Fruit fly (Drosophila melanogaster) whole organism, embryonic: ENCODE data around the gene da.

Experiments
- CG10267 ChIP-seq: fragments of 200-800 bp; sonication (Bioruptor generic); optimal IDR thresholded peaks from 2 replicates; lab custom pipeline; 2018; ENCODE audit warnings: missing biosample characterization, mild to moderate bottlenecking, missing genetic modification characterization, moderate library complexity
- CG10321 ChIP-seq: fragments of 200-800 bp; sonication (Bioruptor generic); IDR thresholded peaks from 2 replicates; pipeline ENCODE4 v1.3.6; 2022; ENCODE audit warnings: missing biosample characterization, missing genetic modification characterization
- CG10366 ChIP-seq: fragments of 200-800 bp; sonication (Bioruptor generic); IDR thresholded peaks from 2 replicates; pipeline ENCODE4 v1.3.6; 2022; ENCODE audit warnings: missing biosample characterization, missing genetic modification characterization
- CG13296 ChIP-seq: fragments of 200-800 bp; sonication (Bioruptor generic); optimal IDR thresholded peaks from 3 replicates; lab custom pipeline; 2018; ENCODE audit warnings: missing biosample characterization, mild to moderate bottlenecking, missing genetic modification characterization
- CG13424 ChIP-seq: fragments of 200-800 bp; sonication (Bioruptor generic); optimal IDR thresholded peaks from 2 replicates; lab custom pipeline; 2019; ENCODE audit warnings: missing biosample characterization, mild to moderate bottlenecking, missing genetic modification characterization, moderate library complexity
- CG14860 ChIP-seq: fragments of 200-800 bp; sonication (Bioruptor generic); IDR thresholded peaks from 3 replicates; pipeline ENCODE4 v1.3.6; 2022; ENCODE audit warnings: missing biosample characterization, missing genetic modification characterization; ENCODE audit not compliant: partially characterized antibody
- CG14965 ChIP-seq: fragments of 200-800 bp; sonication (Bioruptor generic); optimal IDR thresholded peaks from 2 replicates; lab custom pipeline; 2016; ENCODE audit warnings: missing biosample characterization, missing genetic modification characterization, borderline replicate concordance
- CG15011 ChIP-seq: fragments of 200-800 bp; sonication (Bioruptor generic); optimal IDR thresholded peaks from 3 replicates; lab custom pipeline; 2018; ENCODE audit warnings: missing biosample characterization, mild to moderate bottlenecking, missing genetic modification characterization
- CG17328 ChIP-seq: fragments of 200-800 bp; sonication (Bioruptor generic); IDR thresholded peaks from 2 replicates; pipeline ENCODE4 v1.3.6; 2022; ENCODE audit warnings: missing biosample characterization, missing genetic modification characterization
- CG1792 ChIP-seq: fragments of 200-800 bp; sonication (Bioruptor generic); optimal IDR thresholded peaks from 2 replicates; lab custom pipeline; 2016; ENCODE audit warnings: missing biosample characterization, missing genetic modification characterization
- CG2129 ChIP-seq: fragments of 200-800 bp; sonication (Bioruptor generic); IDR thresholded peaks from 2 replicates; pipeline ENCODE4 v1.3.6; 2022; ENCODE audit warnings: missing biosample characterization, missing genetic modification characterization; ENCODE audit not compliant: partially characterized antibody
- CG2678 ChIP-seq: fragments of 200-800 bp; sonication (Bioruptor generic); optimal IDR thresholded peaks from 3 replicates; lab custom pipeline; 2019; ENCODE audit warnings: missing biosample characterization, mild to moderate bottlenecking, missing genetic modification characterization, moderate library complexity
- CG30020 ChIP-seq: fragments of 200-800 bp; optimal IDR thresholded peaks from 2 replicates; lab custom pipeline; 2019; ENCODE audit warnings: missing biosample characterization, mild to moderate bottlenecking, missing genetic modification characterization, moderate library complexity
- CG32532 ChIP-seq: fragments of 200-800 bp; sonication (Bioruptor generic); IDR thresholded peaks from 2 replicates; pipeline ENCODE4 v1.3.6; 2022; ENCODE audit warnings: missing biosample characterization, missing genetic modification characterization
- CG8281 ChIP-seq: fragments of 200-800 bp; sonication (Bioruptor generic); optimal IDR thresholded peaks from 2 replicates; lab custom pipeline; 2018; ENCODE audit warnings: missing biosample characterization, mild to moderate bottlenecking, missing genetic modification characterization, moderate library complexity
- CG8924 ChIP-seq: fragments of 200-800 bp; optimal IDR thresholded peaks from 3 replicates; lab custom pipeline; 2019; ENCODE audit warnings: missing biosample characterization, mild to moderate bottlenecking, missing genetic modification characterization, moderate library complexity
- CG9437 ChIP-seq: fragments of 200-800 bp; sonication (Bioruptor generic); optimal IDR thresholded peaks from 2 replicates; lab custom pipeline; 2018; ENCODE audit warnings: missing biosample characterization, mild to moderate bottlenecking, missing genetic modification characterization
- CG9609 ChIP-seq: fragments of 200-800 bp; sonication (Bioruptor generic); optimal IDR thresholded peaks from 3 replicates; lab custom pipeline; 2016; ENCODE audit warnings: missing biosample characterization, missing genetic modification characterization
- CG9797 ChIP-seq: fragments of 200-800 bp; sonication (Bioruptor generic); optimal IDR thresholded peaks from 3 replicates; lab custom pipeline; 2018; ENCODE audit warnings: missing biosample characterization, mild to moderate bottlenecking, missing genetic modification characterization
- CG9876 ChIP-seq: fragments of 200-800 bp; sonication (Bioruptor generic); optimal IDR thresholded peaks from 2 replicates; lab custom pipeline; 2016; ENCODE audit warnings: missing biosample characterization, missing genetic modification characterization
- Camta ChIP-seq: fragments of 200-800 bp; sonication (Bioruptor generic); optimal IDR thresholded peaks from 2 replicates; lab custom pipeline; 2016; ENCODE audit warnings: missing biosample characterization, missing genetic modification characterization
- CoRest ChIP-seq: fragments of 200-800 bp; sonication (Bioruptor generic); optimal IDR thresholded peaks from 3 replicates; lab custom pipeline; 2018; ENCODE audit warnings: missing biosample characterization, mild to moderate bottlenecking, missing genetic modification characterization, moderate library complexity
- Dfd ChIP-seq, 2 experiments: fragments of >200 bp; optimal IDR thresholded peaks; 2 replicates each; lab custom pipeline; 2017; ENCODE audit warnings: missing biosample characterization in 2 of 2, missing genetic modification characterization in 2 of 2
- ERR ChIP-seq: fragments of 200-800 bp; sonication (Bioruptor generic); optimal IDR thresholded peaks from 2 replicates; lab custom pipeline; 2016; ENCODE audit warnings: missing biosample characterization, missing genetic modification characterization
- Fer1 ChIP-seq: fragments of 200-800 bp; sonication (Bioruptor generic); optimal IDR thresholded peaks from 2 replicates; lab custom pipeline; 2017; ENCODE audit warnings: missing biosample characterization, mild to moderate bottlenecking, missing genetic modification characterization
- HmgZ ChIP-seq: fragments of 200-800 bp; sonication (Bioruptor generic); optimal IDR thresholded peaks from 2 replicates; lab custom pipeline; 2018; ENCODE audit warnings: missing biosample characterization, mild to moderate bottlenecking, missing genetic modification characterization
- Opbp ChIP-seq: fragments of 200-800 bp; sonication (Bioruptor generic); IDR thresholded peaks from 3 replicates; pipeline ENCODE4 v1.3.6; 2022; ENCODE audit warnings: missing biosample characterization, missing genetic modification characterization; ENCODE audit not compliant: partially characterized antibody
- Xbp1 ChIP-seq: fragments of 200-800 bp; sonication (Bioruptor generic); optimal IDR thresholded peaks from 3 replicates; lab custom pipeline; 2016; ENCODE audit warnings: missing biosample characterization, mild to moderate bottlenecking, missing genetic modification characterization
- cg ChIP-seq: fragments of 200-800 bp; sonication (Bioruptor generic); optimal IDR thresholded peaks from 3 replicates; lab custom pipeline; 2019; ENCODE audit warnings: missing biosample characterization, mild to moderate bottlenecking, missing genetic modification characterization, moderate library complexity
- croc ChIP-seq: fragments of 200-800 bp; sonication (Bioruptor generic); conservative IDR thresholded peaks from 3 replicates; pipeline ENCODE4 v1.3.6; 2022; ENCODE audit warnings: missing biosample characterization, missing genetic modification characterization
- disco-r ChIP-seq: fragments of 200-800 bp; sonication (Bioruptor generic); optimal IDR thresholded peaks from 2 replicates; lab custom pipeline; 2016; ENCODE audit warnings: missing biosample characterization, missing genetic modification characterization
- hkb ChIP-seq, 2 experiments: fragments of 200-800 bp in 1 of 2; fragments of >200 bp in 1 of 2; sonication (Bioruptor generic) in 1 of 2; IDR thresholded peaks in 1 of 2; optimal IDR thresholded peaks in 1 of 2; 2 replicates each; pipeline versions ENCODE4 v1.3.6 to Lab custom; 2017 to 2022; ENCODE audit warnings: missing biosample characterization in 1 of 2, missing genetic modification characterization in 1 of 2
- insv ChIP-seq, 2 experiments: fragments of 200-800 bp; sonication (Bioruptor generic); optimal IDR thresholded peaks; 3 replicates each; lab custom pipeline; 2016 to 2018; ENCODE audit warnings: missing biosample characterization in 2 of 2, missing genetic modification characterization in 2 of 2
- jing ChIP-seq: fragments of 200-800 bp; sonication (Bioruptor generic); optimal IDR thresholded peaks from 2 replicates; lab custom pipeline; 2018; ENCODE audit warnings: missing biosample characterization, mild to moderate bottlenecking, missing genetic modification characterization
- mam ChIP-seq: fragments of 200-800 bp; sonication (Bioruptor generic); optimal IDR thresholded peaks from 3 replicates; lab custom pipeline; 2016; ENCODE audit warnings: missing biosample characterization, missing genetic modification characterization
- nmo ChIP-seq: fragments of 200-800 bp; sonication (Bioruptor generic); optimal IDR thresholded peaks from 2 replicates; lab custom pipeline; 2018; ENCODE audit warnings: missing biosample characterization, mild to moderate bottlenecking, missing genetic modification characterization, moderate library complexity
- org-1 ChIP-seq: fragments of 200-800 bp; sonication (Bioruptor generic); optimal IDR thresholded peaks from 2 replicates; lab custom pipeline; 2017; ENCODE audit warnings: missing biosample characterization, missing genetic modification characterization
- pan ChIP-seq, 4 experiments: fragments of >200 bp in 3 of 4; fragments of 200-800 bp in 1 of 4; sonication (Bioruptor generic) in 1 of 4; optimal IDR thresholded peaks in 3 of 4; IDR thresholded peaks in 1 of 4; 2 replicates each; pipeline versions ENCODE4 v1.3.6 to Lab custom; 2017 to 2022; ENCODE audit warnings: missing biosample characterization in 2 of 4, missing genetic modification characterization in 2 of 4, mixed read lengths in 1 of 4
- pb ChIP-seq: fragments of 200-800 bp; sonication (Bioruptor generic); optimal IDR thresholded peaks from 3 replicates; lab custom pipeline; 2016; ENCODE audit warnings: missing biosample characterization, missing genetic modification characterization
- psq ChIP-seq: fragments of 200-800 bp; sonication (Bioruptor generic); optimal IDR thresholded peaks from 2 replicates; lab custom pipeline; 2017; ENCODE audit warnings: missing biosample characterization, missing genetic modification characterization
- ranshi ChIP-seq: fragments of 200-800 bp; sonication (Bioruptor generic); IDR thresholded peaks from 2 replicates; pipeline ENCODE4 v1.3.6; 2022; ENCODE audit warnings: missing biosample characterization, missing genetic modification characterization
- schlank ChIP-seq: fragments of 200-800 bp; sonication (Bioruptor generic); optimal IDR thresholded peaks from 2 replicates; lab custom pipeline; 2018; ENCODE audit warnings: missing biosample characterization, mild to moderate bottlenecking, missing genetic modification characterization
- tin ChIP-seq: fragments of 200-800 bp; sonication (Bioruptor generic); optimal IDR thresholded peaks from 3 replicates; lab custom pipeline; 2016; ENCODE audit warnings: missing biosample characterization, missing genetic modification characterization
- twi ChIP-seq: fragments of 200-800 bp; optimal IDR thresholded peaks from 2 replicates; lab custom pipeline; 2019; ENCODE audit warnings: missing biosample characterization, mild to moderate bottlenecking, missing genetic modification characterization, moderate library complexity
- vfl ChIP-seq: fragments of 200-800 bp; sonication (Bioruptor generic); optimal IDR thresholded peaks from 2 replicates; lab custom pipeline; 2016; ENCODE audit warnings: missing biosample characterization, missing genetic modification characterization
- vvl ChIP-seq: fragments of 200-800 bp; sonication (Bioruptor generic); IDR thresholded peaks from 2 replicates; pipeline ENCODE4 v1.3.6; 2022; ENCODE audit warnings: missing biosample characterization, missing genetic modification characterization
- wek ChIP-seq: fragments of 200-800 bp; sonication (Bioruptor generic); optimal IDR thresholded peaks from 3 replicates; lab custom pipeline; 2018; ENCODE audit warnings: missing biosample characterization, mild to moderate bottlenecking, missing genetic modification characterization, moderate library complexity

da gene

DNA sequence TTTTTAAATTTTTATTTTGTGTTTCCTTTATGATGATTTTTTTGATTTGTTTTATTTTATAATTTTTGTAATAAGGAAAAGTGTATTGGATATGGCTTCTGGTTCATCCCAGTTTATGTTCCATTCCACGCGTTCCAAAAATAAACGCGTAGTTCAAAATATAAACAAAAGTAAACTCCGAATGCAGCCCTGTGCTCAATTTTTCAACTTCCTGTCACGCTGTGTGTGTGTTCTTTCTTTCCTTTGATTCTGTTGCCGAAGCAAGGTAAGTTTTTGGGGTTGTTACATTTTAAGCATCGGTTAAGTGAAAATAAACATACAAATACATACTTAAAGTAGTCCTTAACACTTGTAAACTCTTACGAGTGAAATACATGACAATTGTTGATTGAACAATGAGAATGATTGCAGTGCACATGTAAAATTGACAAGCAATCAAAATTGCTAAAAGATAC is 20.2 kb downstream of the da start, which contains the start of the genes Ip259 and RpS27A (continued):
- no peak for TF ChIP-seq CG2678 (tag; lab: Kevin White, UChicago)
- peak; percentile 71 for TF ChIP-seq pb (GFP tag; lab: Kevin White, UChicago)
- no peak for TF ChIP-seq pan (optimal IDR thresholded peaks at IDR 0.05; lab: Kevin White, UChicago)
- peak in 1 of 2 experiments; percentile 77 for TF ChIP-seq pan (GFP tag; optimal IDR thresholded peaks at IDR 0.05 in 1 of 2, IDR thresholded peaks at IDR 0.05 in 1 of 2)
- peak; percentile 83 for TF ChIP-seq CG32532
- peak; percentile 75 for TF ChIP-seq Xbp1 (GFP tag; lab: Kevin White, UChicago)
- TF ChIP-seq Camta: peak; percentile 81
- peak; percentile 84 for TF ChIP-seq CG9876 (GFP tag; lab: Kevin White, UChicago)
- TF ChIP-seq HmgZ (tag; lab: Kevin White, UChicago): peak; percentile 71
- TF ChIP-seq vvl: peak; percentile 87
- peak; percentile 81 for TF ChIP-seq nmo (GFP tag; lab: Kevin White, UChicago)
- TF ChIP-seq disco-r (GFP tag; lab: Kevin White, UChicago): peak; percentile 43
- TF ChIP-seq psq: peak; percentile 27
- no peak for TF ChIP-seq CG14965 (GFP tag; lab: Kevin White, UChicago)
- peak; percentile 69 for TF ChIP-seq CG15011
- no peak for TF ChIP-seq Dfd (GFP tag; optimal IDR thresholded peaks at IDR 0.05; lab: Kevin White, UChicago)
- peak; percentile 34 for TF ChIP-seq vfl
- peak; percentile 84 for TF ChIP-seq wek (GFP tag; lab: Kevin White, UChicago)
- TF ChIP-seq CG10366 (GFP tag; lab: Robert Waterston, UW): no peak; the same call in 1 of the 2 replicates
- no peak for TF ChIP-seq CG2129 (GFP tag; lab: Robert Waterston, UW)
- TF ChIP-seq cg (GFP tag; lab: Kevin White, UChicago): no peak
- peak; percentile 46 for TF ChIP-seq twi
- peak; percentile 79 for TF ChIP-seq CG13296 (GFP tag; lab: Kevin White, UChicago)
- TF ChIP-seq org-1 (GFP tag; lab: Kevin White, UChicago): peak; percentile 40
- TF ChIP-seq jing (GFP tag; lab: Kevin White, UChicago): no peak
- TF ChIP-seq CG9437 (GFP tag; lab: Kevin White, UChicago): peak; percentile 74
- peak; percentile 47 for TF ChIP-seq CG8281
- TF ChIP-seq, all 482 proteins: peak for 325

DNA sequence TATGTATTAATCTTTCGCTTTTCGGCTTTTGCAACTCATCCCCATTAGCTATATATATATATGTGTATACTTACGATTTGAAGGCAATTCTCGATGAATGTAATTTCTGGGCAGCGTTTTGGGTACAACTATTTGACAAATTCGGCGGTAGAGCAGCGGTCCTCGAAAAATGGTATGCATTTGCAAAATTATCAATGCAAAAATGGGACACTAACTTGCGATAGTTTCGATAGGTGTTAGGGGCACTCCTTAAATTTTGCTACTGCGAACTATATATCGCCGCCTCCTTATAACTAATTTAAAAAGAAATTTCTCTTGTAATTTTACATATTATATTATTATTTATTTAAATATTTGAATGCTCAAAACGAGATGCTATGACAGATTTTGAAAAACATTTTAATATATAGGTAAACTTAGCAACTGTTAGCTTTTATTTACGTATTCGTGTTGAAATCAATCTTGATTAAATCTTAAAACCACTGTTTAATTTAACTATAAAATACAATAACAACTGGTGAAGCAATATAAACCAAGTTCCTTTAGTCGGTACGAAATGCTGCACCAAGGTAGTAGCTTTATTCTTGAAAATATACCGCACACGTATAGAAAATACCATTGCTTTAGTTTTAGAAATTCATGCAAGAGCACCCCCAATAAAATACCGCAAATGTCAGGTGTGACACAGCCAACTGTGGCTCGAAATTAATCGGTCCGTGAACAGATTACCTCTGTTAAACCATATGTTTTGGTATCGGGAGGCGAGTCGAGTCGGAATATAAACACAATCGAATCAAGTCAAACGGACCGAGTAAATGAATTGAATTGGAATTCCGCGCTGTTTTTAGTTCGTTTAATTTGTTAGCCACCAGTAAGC is 25.6 kb downstream of the da start, which contains the start of the genes CG5355 and Klp31E:
TSS of gene CG5355 (minus strand) at position 213 of the 877 bp plus-strand sequence.
TSS of gene Klp31E (plus strand) at position 767 of the 877 bp plus-strand sequence.
- 0 out of 2 replicates have a peak, but pooled peaks have one; percentile 44 for TF ChIP-seq ranshi
- TF ChIP-seq CG30020 (tag; lab: Kevin White, UChicago): peak; percentile 95
- TF ChIP-seq Opbp (GFP tag; lab: Robert Waterston, UW): peak; percentile 71; the same call in 2 of the 3 replicates
- TF ChIP-seq CG1792 (GFP tag; lab: Kevin White, UChicago): peak; percentile 42
- peak; percentile 38 for TF ChIP-seq croc (GFP tag; lab: Robert Waterston, UW)
- TF ChIP-seq hkb (optimal IDR thresholded peaks at IDR 0.05; lab: Kevin White, UChicago): no peak
- TF ChIP-seq hkb (GFP tag; IDR thresholded peaks at IDR 0.05; lab: Robert Waterston, UW): 0 out of 2 replicates have a peak, but pooled peaks have one; percentile 24
- peak; percentile 47; the same call in 1 of the 3 replicates for TF ChIP-seq CG14860 (GFP tag; lab: Robert Waterston, UW)
- TF ChIP-seq CG10321: no peak
- TF ChIP-seq CG9609 (GFP tag; lab: Kevin White, UChicago): peak; percentile 37
- peak; percentile 81 for TF ChIP-seq CG13424 (tag; lab: Kevin White, UChicago)
- TF ChIP-seq CG17328: peak; percentile 8; the same call in 1 of the 2 replicates
- peak; percentile 72 for TF ChIP-seq CG10267
- no peak for TF ChIP-seq ERR
- peak; percentile 34 for TF ChIP-seq Fer1 (GFP tag; lab: Kevin White, UChicago)
- peak; percentile 34 for TF ChIP-seq CG9797
- peak; percentile 57 for TF ChIP-seq mam
- peak in 1 of 2 experiments; percentile 26 for TF ChIP-seq insv (GFP tag; optimal IDR thresholded peaks at IDR 0.05; lab: Kevin White, UChicago)
- TF ChIP-seq schlank: no peak
- peak; percentile 57 for TF ChIP-seq tin (GFP tag; lab: Kevin White, UChicago)
- peak; percentile 89 for TF ChIP-seq CoRest (tag; lab: Kevin White, UChicago)
- peak; percentile 76 for TF ChIP-seq CG8924
